Worm (Caenorhabditis elegans): ENCODE data around the gene C33F10.12.
A peak's percentile ranks its signal among the peaks of the same experiment; 100 is the strongest.

- TF ChIP-seq snpc-1.2 (GFP tag; IDR thresholded peaks at IDR 0.05) (no peak), nhr-42 (GFP tag; IDR thresholded peaks at IDR 0.05) (no peak), skn-1 (tag; optimal IDR thresholded peaks at IDR 0.05) (no peak), R02D3.7 (tag; optimal IDR thresholded peaks at IDR 0.05) (no peak), mxl-3 (GFP tag; optimal IDR thresholded peaks at IDR 0.05) (peak; percentile 61), ZK546.5 (tag; optimal IDR thresholded peaks at IDR 0.05) (no peak), T20F7.1 (GFP tag; optimal IDR thresholded peaks at IDR 0.05) (no peak), ztf-11 (tag; optimal IDR thresholded peaks at IDR 0.05) (no peak), hlh-30 (tag; optimal IDR thresholded peaks at IDR 0.05; ENCODE audit: insufficient read depth) (peak; percentile 36), nhr-76 (tag; optimal IDR thresholded peaks at IDR 0.05) (no peak), mdl-1 (tag; optimal IDR thresholded peaks at IDR 0.05) (peak in 1 of 2 experiments; percentile 1)
These were observed 19.5 kb upstream of the C33F10.12 start for ce11 chrII:4857086-4857485.
